Worm (Caenorhabditis elegans): ENCODE results near the gene F01D5.6.
A peak's percentile ranks its signal among the peaks of the same experiment; 100 is the strongest.

Gene F01D5.6

DNA sequence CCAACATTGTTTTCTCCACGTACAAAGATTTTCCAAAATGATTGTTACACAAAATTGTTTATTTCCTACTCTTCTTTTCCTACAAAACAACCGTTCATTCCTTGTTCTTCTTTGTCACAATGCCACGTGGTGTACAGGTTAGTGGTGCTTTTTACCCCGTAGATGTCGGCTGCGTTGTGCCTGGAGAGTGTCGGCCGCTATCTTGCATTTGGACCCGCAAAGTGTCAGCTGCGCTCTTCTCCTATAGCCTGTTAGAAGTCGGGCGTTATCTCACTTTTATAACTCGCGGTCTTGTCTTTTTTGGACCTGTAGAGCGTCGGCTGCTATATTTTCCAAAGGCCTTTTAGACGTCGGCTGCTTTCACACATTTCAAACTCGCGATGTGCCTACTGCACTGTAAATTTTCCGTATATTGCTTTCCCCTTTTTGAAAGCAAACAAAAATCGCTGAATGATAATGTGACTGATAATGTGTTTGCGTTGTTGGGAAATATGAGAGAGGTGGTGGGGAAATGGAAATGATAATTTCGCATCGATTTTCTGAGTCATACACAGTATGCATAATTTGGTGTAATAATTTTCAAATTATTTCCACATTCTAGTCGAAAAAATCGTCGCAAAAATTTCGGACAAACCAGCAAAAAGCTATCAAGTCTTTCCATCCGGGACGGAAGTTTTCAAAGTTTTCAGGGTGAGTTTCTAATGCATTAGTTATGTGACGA, 4.5 kb downstream of the F01D5.6 start, which contains the start of gene F01D5.8:
F01D5.8 (plus strand) TSS at position 51 of the 721 bp plus-strand sequence.
- TF ChIP-seq nhr-42 (GFP tag; IDR thresholded peaks at IDR 0.05) (0 out of 2 replicates have a peak, but pooled peaks have one; percentile 52), egl-43 (GFP tag; IDR thresholded peaks at IDR 0.05) (0 out of 2 replicates have a peak, but pooled peaks have one; percentile 30), spr-1 (tag; optimal IDR thresholded peaks at IDR 0.05) (no peak), R02D3.7 (tag; optimal IDR thresholded peaks at IDR 0.05) (no peak), zag-1 (tag; optimal IDR thresholded peaks at IDR 0.05) (no peak), daf-19 (GFP tag; conservative IDR thresholded peaks at IDR 0.05) (no peak), egl-27 (tag; optimal IDR thresholded peaks at IDR 0.05) (no peak), gei-8 (GFP tag; optimal IDR thresholded peaks at IDR 0.05) (no peak), F44E2.7 (GFP tag; IDR thresholded peaks at IDR 0.05) (no peak), unc-62 (GFP tag; optimal IDR thresholded peaks at IDR 0.05 in 1 of 2) (peak in 1 of 2 experiments; percentile 58), unc-62 (tag; optimal IDR thresholded peaks at IDR 0.05) (no peak), set-16 (GFP tag; IDR thresholded peaks at IDR 0.05) (no peak), zfp-3 (GFP tag; conservative IDR thresholded peaks at IDR 0.05) (0 out of 2 replicates have a peak, but pooled peaks have one; percentile 18), pqm-1 (tag; optimal IDR thresholded peaks at IDR 0.05) (peak; percentile 80), dmd-9 (GFP tag; IDR thresholded peaks at IDR 0.05) (no peak), dmd-6 (GFP tag; IDR thresholded peaks at IDR 0.05) (peak; percentile 14; the same call in 1 of the 2 replicates), nhr-28 (tag; optimal IDR thresholded peaks at IDR 0.05) (peak; percentile 41), ZK337.2 (GFP tag; IDR thresholded peaks at IDR 0.05) (no peak), daf-16 (GFP tag; optimal IDR thresholded peaks at IDR 0.05) (no peak), daf-16 (tag; optimal IDR thresholded peaks at IDR 0.05) (peak; percentile 45), F49E8.2 (tag; optimal IDR thresholded peaks at IDR 0.05; ENCODE audit: borderline replicate concordance) (no peak), lin-13 (GFP tag; optimal IDR thresholded peaks at IDR 0.05) (peak; percentile 63), dve-1 (tag; optimal IDR thresholded peaks at IDR 0.05; ENCODE audit: insufficient read depth) (peak; percentile 4), hlh-11 (tag; optimal IDR thresholded peaks at IDR 0.05) (peak; percentile 7), nhr-6 (tag; optimal IDR thresholded peaks at IDR 0.05) (no peak)

DNA sequence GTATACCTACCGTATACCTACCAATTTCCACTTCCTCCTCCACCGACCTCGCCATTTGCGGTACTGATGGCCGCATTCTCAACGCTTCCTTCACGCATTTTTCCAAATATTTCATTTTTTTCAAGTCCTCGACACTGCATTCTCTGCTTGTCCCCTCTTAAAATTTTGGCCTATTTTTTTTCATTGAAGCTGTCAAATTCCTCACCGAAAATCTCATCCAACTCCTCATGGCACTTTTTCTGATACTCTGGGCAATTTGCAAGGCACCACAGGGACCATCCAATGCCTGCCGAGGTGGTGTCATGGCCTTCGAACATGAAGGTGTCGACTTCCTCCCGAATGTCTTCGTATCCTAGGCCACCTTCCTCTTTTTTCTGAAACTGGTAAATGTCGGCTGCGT, 8.3 kb downstream of the F01D5.6 start:
- TF ChIP-seq lir-3 (tag; optimal IDR thresholded peaks at IDR 0.05) (no peak), aha-1 (tag) (peak; percentile 93), F44E2.7 (GFP tag; IDR thresholded peaks at IDR 0.05) (0 out of 2 replicates have a peak, but pooled peaks have one; percentile 29), hmg-1.1 (GFP tag; IDR thresholded peaks at IDR 0.05) (no peak), spr-3 (GFP tag; optimal IDR thresholded peaks at IDR 0.05) (no peak), dpl-1 (GFP tag; optimal IDR thresholded peaks at IDR 0.05) (no peak)

DNA sequence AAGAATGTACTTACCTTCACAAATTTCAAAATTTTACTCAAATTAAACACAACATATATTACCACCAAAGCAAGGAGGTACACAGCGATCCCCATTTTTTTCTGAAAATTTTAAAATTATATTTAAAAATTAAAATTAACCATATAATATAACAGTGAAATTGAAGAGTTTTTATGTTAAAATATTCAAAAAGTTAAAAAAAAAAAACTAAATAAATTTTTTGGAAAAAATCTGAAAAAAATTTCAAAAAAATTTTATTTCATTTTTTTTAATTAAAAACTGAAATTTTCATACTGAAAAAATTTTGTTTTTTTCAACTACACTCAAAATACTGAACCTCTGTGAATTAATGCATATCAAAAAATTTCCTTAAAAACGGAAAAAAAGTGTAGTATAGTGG, 10.6 kb downstream of the F01D5.6 start, which contains the start of gene cyp-37A1:
cyp-37A1 (minus strand) TSS at position 101 of the 400 bp plus-strand sequence.
- TF ChIP-seq dve-1 (tag; optimal IDR thresholded peaks at IDR 0.05; ENCODE audit: insufficient read depth) = peak; percentile 13
- no peak for TF ChIP-seq aly-2 (tag; optimal IDR thresholded peaks at IDR 0.05)
- TF ChIP-seq daf-16 (GFP tag; optimal IDR thresholded peaks at IDR 0.05) = no peak
- TF ChIP-seq daf-16 (tag; optimal IDR thresholded peaks at IDR 0.05) = peak; percentile 18

DNA sequence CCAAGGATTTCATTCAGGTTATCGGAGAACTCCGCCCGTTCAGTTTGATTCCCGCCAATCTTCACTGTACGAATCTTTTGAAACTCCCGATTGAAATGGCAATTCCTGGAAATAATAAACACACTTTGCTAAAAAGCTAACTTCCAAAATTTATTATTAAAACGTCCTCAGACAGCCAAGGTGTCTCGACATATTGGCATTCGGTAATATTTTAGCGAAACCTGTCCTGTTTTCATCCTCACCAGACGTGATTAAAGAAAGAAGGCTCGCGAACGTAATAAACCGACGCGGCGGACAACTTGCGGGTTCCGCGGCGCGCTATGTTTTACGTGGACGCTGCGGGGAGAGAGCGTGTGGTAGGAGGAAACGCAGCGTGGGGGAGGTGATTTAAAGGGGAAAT, 11.9 kb downstream of the F01D5.6 start:
- TF ChIP-seq hmg-1.1 (GFP tag; IDR thresholded peaks at IDR 0.05) (peak; percentile 81), zip-11 (GFP tag; IDR thresholded peaks at IDR 0.05) (no peak), nhr-77 (tag; optimal IDR thresholded peaks at IDR 0.05) (peak; percentile 70), set-16 (GFP tag; IDR thresholded peaks at IDR 0.05) (peak; percentile 53), nhr-237 (tag; optimal IDR thresholded peaks at IDR 0.05) (no peak), F37D6.2 (tag; optimal IDR thresholded peaks at IDR 0.05) (peak; percentile 7), mxl-3 (GFP tag; optimal IDR thresholded peaks at IDR 0.05) (peak; percentile 66), ceh-20 (GFP tag; IDR thresholded peaks at IDR 0.05) (peak; percentile 70; the same call in 1 of the 2 replicates), nhr-25 (tag; optimal IDR thresholded peaks at IDR 0.05; ENCODE audit: borderline replicate concordance, insufficient read depth) (peak; percentile 65), daf-8 (GFP tag; IDR thresholded peaks at IDR 0.05) (no peak), skn-1 (tag; optimal IDR thresholded peaks at IDR 0.05) (no peak), ceh-62 (tag; optimal IDR thresholded peaks at IDR 0.05) (no peak), cey-2 (tag; optimal IDR thresholded peaks at IDR 0.05; ENCODE audit: borderline replicate concordance, insufficient read depth) (no peak), dmd-8 (GFP tag; IDR thresholded peaks at IDR 0.05) (no peak), hif-1 (tag; optimal IDR thresholded peaks at IDR 0.05) (peak; percentile 20 to 51), spr-3 (GFP tag; optimal IDR thresholded peaks at IDR 0.05) (peak; percentile 77), zfp-3 (GFP tag; conservative IDR thresholded peaks at IDR 0.05) (peak; percentile 64; the same call in 1 of the 2 replicates), daf-16 (GFP tag; optimal IDR thresholded peaks at IDR 0.05) (peak; percentile 65 to 68), daf-16 (tag; optimal IDR thresholded peaks at IDR 0.05) (peak; percentile 88), fkh-10 (GFP tag; optimal IDR thresholded peaks at IDR 0.05) (no peak)

Measured in whole organism, L4 larva.